Worm (Caenorhabditis elegans) whole organism, young adult: Measurements from ENCODE around the gene pro-1.
A peak's percentile ranks its signal among the peaks of the same experiment; 100 is the strongest.

Experiments used
- B0261.1 ChIP-seq: sonication (generic microtip); optimal IDR thresholded peaks from 2 replicates; lab custom pipeline; 2016; ENCODE audit warnings: mild to moderate bottlenecking, missing genetic modification characterization, moderate library complexity, missing compliant biosample characterization
- C06A6.2 ChIP-seq: fragments of 200-800 bp; sonication (Bioruptor generic); conservative IDR thresholded peaks from 2 replicates; pipeline ENCODE4 v1.3.6; 2022; ENCODE audit warnings: missing genetic modification characterization, missing compliant biosample characterization
- F33H1.4 ChIP-seq: fragments of 200-800 bp; sonication (Bioruptor generic); IDR thresholded peaks from 2 replicates; pipeline ENCODE4 v1.3.6; 2022; ENCODE audit warnings: missing genetic modification reagents, missing genetic modification characterization, missing compliant biosample characterization
- F37B4.10 ChIP-seq: fragments of 200-800 bp; sonication (Bioruptor generic); IDR thresholded peaks from 2 replicates; pipeline ENCODE4 v1.3.6; 2022; ENCODE audit warnings: missing genetic modification characterization, missing compliant biosample characterization
- F39B2.1 ChIP-seq: fragments of 200-800 bp; sonication (Bioruptor generic); IDR thresholded peaks from 2 replicates; pipeline ENCODE4 v1.3.6; 2022; ENCODE audit warnings: missing genetic modification reagents, missing genetic modification characterization, missing compliant biosample characterization
- F55B11.4 ChIP-seq: sonication (generic microtip); optimal IDR thresholded peaks from 2 replicates; lab custom pipeline; 2016; ENCODE audit warnings: missing compliant biosample characterization, missing genetic modification characterization, borderline replicate concordance; ENCODE audit not compliant: insufficient read depth
- K11D2.4 ChIP-seq: fragments of 200-800 bp; sonication (Bioruptor generic); IDR thresholded peaks from 2 replicates; pipeline ENCODE4 v1.3.6; 2022; ENCODE audit warnings: missing genetic modification reagents, missing genetic modification characterization, missing compliant biosample characterization
- K12H6.12 ChIP-seq: fragments of 200-800 bp; sonication (Bioruptor generic); optimal IDR thresholded peaks from 2 replicates; lab custom pipeline; 2018; ENCODE audit warnings: mild to moderate bottlenecking, missing genetic modification characterization, missing compliant biosample characterization
- T26A5.8 ChIP-seq: sonication (generic microtip); optimal IDR thresholded peaks from 2 replicates; lab custom pipeline; 2016; ENCODE audit warnings: missing genetic modification characterization, missing compliant biosample characterization
- Y67H2A.10 ChIP-seq: fragments of 200-800 bp; sonication (Bioruptor generic); conservative IDR thresholded peaks from 2 replicates; pipeline ENCODE4 v1.3.6; 2022; ENCODE audit warnings: missing genetic modification reagents, missing genetic modification characterization, missing compliant biosample characterization
- ZK185.1 ChIP-seq: sonication (generic microtip); optimal IDR thresholded peaks from 2 replicates; lab custom pipeline; 2016; ENCODE audit warnings: mild to moderate bottlenecking, missing genetic modification characterization, missing compliant biosample characterization; ENCODE audit not compliant: poor library complexity, severe bottlenecking
- aptf-3 ChIP-seq: fragments of 200-800 bp; sonication (Bioruptor generic); IDR thresholded peaks from 2 replicates; pipeline ENCODE4 v1.3.6; 2022; ENCODE audit warnings: missing genetic modification characterization, missing compliant biosample characterization
- athp-1 ChIP-seq: sonication (generic microtip); optimal IDR thresholded peaks from 2 replicates; lab custom pipeline; 2017; ENCODE audit warnings: mild to moderate bottlenecking, missing genetic modification characterization, missing compliant biosample characterization
- attf-5 ChIP-seq: fragments of 200-800 bp; sonication (Bioruptor generic); optimal IDR thresholded peaks from 2 replicates; lab custom pipeline; 2018; ENCODE audit warnings: mild to moderate bottlenecking, missing genetic modification characterization, missing compliant biosample characterization
- bed-1 ChIP-seq: fragments of 200-800 bp; sonication (Bioruptor generic); IDR thresholded peaks from 2 replicates; pipeline ENCODE4 v1.3.6; 2022; ENCODE audit warnings: missing genetic modification reagents, missing genetic modification characterization, missing compliant biosample characterization
- ceh-100 ChIP-seq: fragments of 200-800 bp; sonication (Bioruptor generic); IDR thresholded peaks from 2 replicates; pipeline ENCODE4 v1.3.6; 2022; ENCODE audit warnings: missing genetic modification reagents, missing genetic modification characterization, missing compliant biosample characterization
- ceh-27 ChIP-seq: fragments of 200-800 bp; sonication (Bioruptor generic); optimal IDR thresholded peaks from 2 replicates; lab custom pipeline; 2018; ENCODE audit warnings: mild to moderate bottlenecking, missing genetic modification characterization, moderate library complexity, missing compliant biosample characterization
- ceh-58 ChIP-seq: fragments of 200-800 bp; sonication (Bioruptor generic); IDR thresholded peaks from 2 replicates; pipeline ENCODE4 v1.3.6; 2022; ENCODE audit warnings: missing genetic modification characterization, missing compliant biosample characterization
- ceh-79 ChIP-seq: sonication (generic microtip); optimal IDR thresholded peaks from 2 replicates; lab custom pipeline; 2017; ENCODE audit warnings: mild to moderate bottlenecking, missing genetic modification characterization, missing compliant biosample characterization
- ceh-91 ChIP-seq: fragments of 200-800 bp; sonication (Bioruptor generic); IDR thresholded peaks from 2 replicates; pipeline ENCODE4 v1.3.6; 2022; ENCODE audit warnings: missing genetic modification reagents, missing genetic modification characterization, missing compliant biosample characterization
- chd-7 ChIP-seq: sonication (generic microtip); optimal IDR thresholded peaks from 2 replicates; lab custom pipeline; 2016; ENCODE audit warnings: mild to moderate bottlenecking, missing genetic modification characterization, moderate library complexity, missing compliant biosample characterization
- ets-4 ChIP-seq: fragments of 200-800 bp; sonication (Bioruptor generic); optimal IDR thresholded peaks from 2 replicates; lab custom pipeline; 2018; ENCODE audit warnings: mild to moderate bottlenecking, missing genetic modification characterization, missing compliant biosample characterization
- him-1 ChIP-seq: sonication (generic microtip); optimal IDR thresholded peaks from 2 replicates; lab custom pipeline; 2016; ENCODE audit warnings: missing genotype, missing genetic modification reagents, missing genetic modification characterization, missing compliant biosample characterization
- hmg-1.2 ChIP-seq: fragments of 200-800 bp; sonication (Bioruptor generic); IDR thresholded peaks from 2 replicates; pipeline ENCODE4 v1.3.6; 2022; ENCODE audit warnings: missing genetic modification reagents, missing genetic modification characterization, missing compliant biosample characterization
- hrde-1 ChIP-seq: sonication (generic microtip); optimal IDR thresholded peaks from 2 replicates; lab custom pipeline; 2016; ENCODE audit warnings: missing genetic modification characterization, mild to moderate bottlenecking, missing compliant biosample characterization, moderate library complexity, missing genotype, missing genetic modification reagents, borderline replicate concordance
- hsf-1 ChIP-seq: fragments of 200-800 bp; sonication (Bioruptor generic); IDR thresholded peaks from 2 replicates; pipeline ENCODE4 v1.3.6; 2022; ENCODE audit warnings: missing genetic modification reagents, missing genetic modification characterization, missing compliant biosample characterization
- lin-26 ChIP-seq: fragments of 200-800 bp; sonication (Bioruptor generic); IDR thresholded peaks from 2 replicates; pipeline ENCODE4 v1.3.6; 2022; ENCODE audit warnings: missing genetic modification reagents, missing genetic modification characterization, missing compliant biosample characterization
- lin-35 ChIP-seq, 3 experiments: fragments of 150-350 bp in 2 of 3; sonication (generic microtip) in 1 of 3; optimal IDR thresholded peaks; 2 replicates each; lab custom pipeline; 2014 to 2018; ENCODE audit warnings: missing biosample characterization in 3 of 3, missing genetic modification characterization in 3 of 3, missing genetic modification reagents in 3 of 3
- lin-54 ChIP-seq: fragments of 200-800 bp; sonication (Bioruptor generic); optimal IDR thresholded peaks from 2 replicates; lab custom pipeline; 2018; ENCODE audit warnings: mild to moderate bottlenecking, missing genetic modification characterization, missing compliant biosample characterization
- lir-1 ChIP-seq: fragments of 200-800 bp; sonication (Bioruptor generic); conservative IDR thresholded peaks from 2 replicates; pipeline ENCODE4 v1.3.6; 2022; ENCODE audit warnings: missing genetic modification reagents, missing genetic modification characterization, missing compliant biosample characterization
- lsl-1 ChIP-seq: fragments of 200-800 bp; sonication (Bioruptor generic); optimal IDR thresholded peaks from 2 replicates; lab custom pipeline; 2018; ENCODE audit warnings: mild to moderate bottlenecking, missing genetic modification characterization, moderate library complexity, missing compliant biosample characterization
- lsy-27 ChIP-seq: sonication (generic microtip); optimal IDR thresholded peaks from 2 replicates; lab custom pipeline; 2017; ENCODE audit warnings: missing genetic modification characterization, mild to moderate bottlenecking, missing compliant biosample characterization, antibody characterized with exemption, missing genotype, borderline replicate concordance; ENCODE audit not compliant: insufficient read depth
- madf-3 ChIP-seq: fragments of 200-800 bp; sonication (Bioruptor generic); IDR thresholded peaks from 2 replicates; pipeline ENCODE4 v1.3.6; 2022; ENCODE audit warnings: missing genetic modification reagents, missing genetic modification characterization, missing compliant biosample characterization
- mxl-1 ChIP-seq: sonication (generic microtip); optimal IDR thresholded peaks from 2 replicates; lab custom pipeline; 2016; ENCODE audit warnings: missing genetic modification characterization, missing compliant biosample characterization
- nfya-2 ChIP-seq: fragments of 200-800 bp; sonication (Bioruptor generic); IDR thresholded peaks from 2 replicates; pipeline ENCODE4 v1.3.6; 2022; ENCODE audit warnings: missing genetic modification reagents, missing genetic modification characterization, missing compliant biosample characterization
- nhr-179 ChIP-seq: sonication (generic microtip); optimal IDR thresholded peaks from 2 replicates; lab custom pipeline; 2016; ENCODE audit warnings: mild to moderate bottlenecking, missing genetic modification characterization, missing compliant biosample characterization
- rcor-1 ChIP-seq: fragments of 200-800 bp; sonication (Bioruptor generic); IDR thresholded peaks from 2 replicates; pipeline ENCODE4 v1.3.6; 2022; ENCODE audit warnings: missing genetic modification reagents, missing genetic modification characterization, missing compliant biosample characterization
- rpc-1 ChIP-seq, 2 experiments: fragments of 150-350 bp in 1 of 2; sonication (generic microtip) in 1 of 2; optimal IDR thresholded peaks; 2 replicates each; lab custom pipeline; 2014 to 2018; ENCODE audit warnings: missing biosample characterization in 1 of 2, missing genetic modification characterization in 1 of 2, missing genetic modification reagents in 1 of 2, missing genotype in 1 of 2
- sea-2 ChIP-seq: fragments of 200-800 bp; sonication (Bioruptor generic); IDR thresholded peaks from 2 replicates; pipeline ENCODE4 v1.3.6; 2022; ENCODE audit warnings: missing genetic modification characterization, missing compliant biosample characterization
- snpc-1.3 ChIP-seq: sonication (generic microtip); optimal IDR thresholded peaks from 2 replicates; lab custom pipeline; 2017; ENCODE audit warnings: missing genetic modification characterization, mild to moderate bottlenecking, missing compliant biosample characterization, antibody characterized with exemption, moderate library complexity, missing genotype, missing genetic modification reagents; ENCODE audit not compliant: insufficient read depth
- sptf-2 ChIP-seq: fragments of 200-800 bp; sonication (Bioruptor generic); optimal IDR thresholded peaks from 2 replicates; lab custom pipeline; 2018; ENCODE audit warnings: mild to moderate bottlenecking, missing genetic modification characterization, missing compliant biosample characterization
- unc-130 ChIP-seq: sonication (generic microtip); optimal IDR thresholded peaks from 2 replicates; lab custom pipeline; 2016; ENCODE audit warnings: missing genetic modification reagents, missing genetic modification characterization, missing compliant biosample characterization
- zim-3 ChIP-seq: sonication (generic microtip); optimal IDR thresholded peaks from 2 replicates; lab custom pipeline; 2017; ENCODE audit warnings: mild to moderate bottlenecking, missing genetic modification characterization, moderate library complexity, missing compliant biosample characterization
- ztf-18 ChIP-seq: sonication (generic microtip); optimal IDR thresholded peaks from 2 replicates; lab custom pipeline; 2016; ENCODE audit warnings: missing genotype, mild to moderate bottlenecking, missing genetic modification characterization, missing compliant biosample characterization
- ztf-26 ChIP-seq: sonication (generic microtip); optimal IDR thresholded peaks from 2 replicates; lab custom pipeline; 2017; ENCODE audit warnings: missing genetic modification characterization, missing compliant biosample characterization
- ztf-28 ChIP-seq: fragments of 200-800 bp; sonication (Bioruptor generic); IDR thresholded peaks from 2 replicates; pipeline ENCODE4 v1.3.6; 2022; ENCODE audit warnings: missing genetic modification reagents, missing genetic modification characterization, missing compliant biosample characterization
- ztf-6 ChIP-seq: fragments of 200-800 bp; sonication (Bioruptor generic); IDR thresholded peaks from 2 replicates; pipeline ENCODE4 v1.3.6; 2022; ENCODE audit warnings: missing genetic modification reagents, missing genetic modification characterization, missing compliant biosample characterization

The pro-1 gene

ce11 chrII:10541923-10542486 lies at the start of gene pro-1 (continued):
- TF ChIP-seq snpc-1.3 (peak; percentile 63), hmg-1.2 (GFP tag; lab: Robert Waterston, UW) (peak; percentile 57), B0261.1 (peak; percentile 18), lin-35 (GFP tag; optimal IDR thresholded peaks at IDR 0.05; lab: Kevin White, UChicago) (peak in 2 of 3 experiments; percentile 40 to 79), zim-3 (tag; lab: Kevin White, UChicago) (peak; percentile 77), sptf-2 (GFP tag; lab: Kevin White, UChicago) (no peak), unc-130 (GFP tag; lab: Kevin White, UChicago) (no peak), lsl-1 (GFP tag; lab: Kevin White, UChicago) (peak; percentile 15), ceh-100 (GFP tag; lab: Robert Waterston, UW) (peak; percentile 66), ZK185.1 (tag; lab: Kevin White, UChicago) (peak; percentile 90), hrde-1 (tag; lab: Kevin White, UChicago) (no peak), F37B4.10 (no peak), sea-2 (GFP tag; lab: Robert Waterston, UW) (0 out of 2 replicates have a peak, but pooled peaks have one; percentile 9), bed-1 (GFP tag; lab: Robert Waterston, UW) (no peak), lsy-27 (peak; percentile 65), K11D2.4 (peak; percentile 86), C06A6.2 (GFP tag; lab: Robert Waterston, UW) (peak; percentile 80), chd-7 (tag; lab: Kevin White, UChicago) (peak; percentile 94), lin-26 (no peak; the same call in none of the 2 replicates), ceh-79 (peak; percentile 74), F55B11.4 (tag; lab: Kevin White, UChicago) (no peak), attf-5 (GFP tag; lab: Kevin White, UChicago) (peak; percentile 91), hsf-1 (GFP tag; lab: Robert Waterston, UW) (peak; percentile 48), ceh-58 (GFP tag; lab: Robert Waterston, UW) (peak; percentile 37; the same call in 1 of the 2 replicates), madf-3 (no peak; the same call in 1 of the 2 replicates), ceh-27 (GFP tag; lab: Kevin White, UChicago) (peak; percentile 26), F39B2.1 (GFP tag; lab: Robert Waterston, UW) (peak; percentile 74; the same call in 1 of the 2 replicates), Y67H2A.10 (peak; percentile 82), T26A5.8 (peak; percentile 50), athp-1 (tag; lab: Kevin White, UChicago) (peak; percentile 99), ets-4 (GFP tag; lab: Kevin White, UChicago) (no peak), nhr-179 (tag; lab: Kevin White, UChicago) (no peak), lir-1 (GFP tag; lab: Robert Waterston, UW) (peak; percentile 60), ztf-6 (GFP tag; lab: Robert Waterston, UW) (no peak), ceh-91 (GFP tag; lab: Robert Waterston, UW) (no peak), nfya-2 (no peak), him-1 (no peak), K12H6.12 (tag; lab: Kevin White, UChicago) (peak; percentile 65), ztf-26 (peak; percentile 89), lin-54 (peak; percentile 74), rcor-1 (GFP tag; lab: Robert Waterston, UW) (peak; percentile 52; the same call in 1 of the 2 replicates), ztf-18 (tag; lab: Kevin White, UChicago) (no peak), mxl-1 (tag; lab: Kevin White, UChicago) (no peak), rpc-1 (optimal IDR thresholded peaks at IDR 0.05; lab: Kevin White, UChicago) (no peak), rpc-1 (tag; optimal IDR thresholded peaks at IDR 0.05; lab: Kevin White, UChicago) (no peak), F33H1.4 (GFP tag; lab: Robert Waterston, UW) (peak; percentile 53), aptf-3 (GFP tag; lab: Robert Waterston, UW) (peak; percentile 91; the same call in 1 of the 2 replicates), ztf-28 (GFP tag; lab: Robert Waterston, UW) (peak; percentile 45; the same call in 1 of the 2 replicates)
